Fruit fly (Drosophila melanogaster): ENCODE data around the gene CG3841.

DNA sequence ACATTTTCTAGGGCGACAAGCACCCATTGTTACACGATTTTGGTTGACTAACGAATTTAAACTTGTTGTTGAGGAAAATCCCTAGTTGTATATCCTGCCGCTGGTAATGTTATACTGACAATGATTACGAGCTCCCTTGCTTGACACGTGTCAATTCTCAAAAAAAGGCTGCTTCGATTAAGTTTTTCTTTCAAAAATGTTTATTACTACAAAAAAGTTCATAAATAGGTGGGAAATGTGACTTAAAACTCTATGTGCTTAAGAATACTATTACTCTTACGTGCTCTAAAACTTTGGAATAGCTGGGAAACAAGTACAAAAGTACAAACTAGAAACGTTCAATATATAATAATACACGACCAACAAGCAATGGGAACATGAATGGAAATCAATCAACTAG is 9.7 kb upstream of the CG3841 start, which contains the start of gene CG31709:
- no peak for TF ChIP-seq psq (optimal IDR thresholded peaks at IDR 0.05)
- TF ChIP-seq h (optimal IDR thresholded peaks at IDR 0.05) = no peak
- no peak for TF ChIP-seq insv (optimal IDR thresholded peaks at IDR 0.05)
